Worm (Caenorhabditis elegans): ENCODE results near the gene flad-1.

DNA sequence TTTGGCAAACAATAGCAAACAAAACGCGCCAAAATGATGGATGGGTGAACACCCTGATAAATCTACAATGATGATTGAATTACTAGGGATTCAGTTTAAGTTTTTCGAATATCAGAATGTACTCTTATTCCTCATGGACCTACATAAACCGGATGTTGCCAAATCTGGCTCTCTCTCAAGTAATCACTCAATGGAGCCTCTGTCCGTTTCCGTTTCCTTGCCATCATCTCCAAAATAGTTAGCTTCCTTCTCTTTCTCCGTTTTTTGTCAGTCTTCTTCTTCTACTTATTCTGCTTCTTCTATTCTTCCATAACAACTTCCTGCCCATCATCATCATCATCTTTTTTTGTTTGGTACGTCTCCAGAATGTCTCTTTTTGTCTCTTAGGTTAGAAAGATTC, 21.4 kb downstream of the flad-1 start:
- TF ChIP-seq ztf-29 (GFP tag; IDR thresholded peaks at IDR 0.05) (no peak), med-1 (GFP tag; optimal IDR thresholded peaks at IDR 0.05; ENCODE audit: insufficient read depth) (no peak)
